Fruit fly (Drosophila melanogaster) whole organism, embryonic: ENCODE data around the gene Tre1.

Experiments used
- Abd-B ChIP-seq: fragments of 200-800 bp; sonication (Bioruptor generic); optimal IDR thresholded peaks from 2 replicates; lab custom pipeline; 2018; ENCODE audit warnings: missing biosample characterization, mild to moderate bottlenecking, missing genetic modification characterization, moderate library complexity
- Ada2b ChIP-seq: fragments of 200-800 bp; sonication (Bioruptor generic); IDR thresholded peaks from 2 replicates; pipeline ENCODE4 v1.3.6; 2022; ENCODE audit warnings: missing biosample characterization, missing genetic modification characterization
- CG10565 ChIP-seq: fragments of 200-800 bp; sonication (Bioruptor generic); optimal IDR thresholded peaks from 3 replicates; lab custom pipeline; 2016; ENCODE audit warnings: missing biosample characterization, mild to moderate bottlenecking, missing genetic modification characterization
- CG10979 ChIP-seq: fragments of 200-800 bp; sonication (Bioruptor generic); optimal IDR thresholded peaks from 2 replicates; lab custom pipeline; 2018; ENCODE audit warnings: missing biosample characterization, mild to moderate bottlenecking, missing genetic modification characterization, moderate library complexity
- CG11085 ChIP-seq: fragments of 200-800 bp; sonication (Bioruptor generic); IDR thresholded peaks from 2 replicates; pipeline ENCODE4 v1.3.6; 2022; ENCODE audit warnings: missing biosample characterization, missing genetic modification characterization
- CG11695 ChIP-seq: fragments of 200-800 bp; sonication (Bioruptor generic); IDR thresholded peaks from 3 replicates; pipeline ENCODE4 v1.3.6; 2022; ENCODE audit warnings: missing biosample characterization, missing genetic modification characterization
- CG14441 ChIP-seq: fragments of 200-800 bp; sonication (Bioruptor generic); IDR thresholded peaks from 2 replicates; pipeline ENCODE4 v1.3.6; 2022; ENCODE audit warnings: missing biosample characterization, missing genetic modification characterization
- CG15011 ChIP-seq: fragments of 200-800 bp; sonication (Bioruptor generic); optimal IDR thresholded peaks from 3 replicates; lab custom pipeline; 2018; ENCODE audit warnings: missing biosample characterization, mild to moderate bottlenecking, missing genetic modification characterization
- CG15696 ChIP-seq: fragments of 200-800 bp; sonication (Bioruptor generic); optimal IDR thresholded peaks from 2 replicates; lab custom pipeline; 2019; ENCODE audit warnings: missing biosample characterization, mild to moderate bottlenecking, missing genetic modification characterization, moderate library complexity
- CG18262 ChIP-seq: fragments of 200-800 bp; optimal IDR thresholded peaks from 3 replicates; lab custom pipeline; 2019; ENCODE audit warnings: missing biosample characterization, mild to moderate bottlenecking, missing genetic modification characterization, moderate library complexity
- CG2889 ChIP-seq: fragments of 200-800 bp; sonication (Bioruptor generic); IDR thresholded peaks from 3 replicates; pipeline ENCODE4 v1.3.6; 2022; ENCODE audit warnings: missing biosample characterization, missing genetic modification characterization
- CG31388 ChIP-seq: fragments of 200-800 bp; sonication (Bioruptor generic); optimal IDR thresholded peaks from 2 replicates; lab custom pipeline; 2016; ENCODE audit warnings: missing biosample characterization, missing genetic modification characterization
- CG33557 ChIP-seq: fragments of 200-800 bp; sonication (Bioruptor generic); optimal IDR thresholded peaks from 2 replicates; lab custom pipeline; 2019; ENCODE audit warnings: missing biosample characterization, mild to moderate bottlenecking, missing genetic modification characterization, moderate library complexity
- CG4328 ChIP-seq: fragments of 200-800 bp; sonication (Bioruptor generic); optimal IDR thresholded peaks from 3 replicates; lab custom pipeline; 2017; ENCODE audit warnings: missing biosample characterization, missing genetic modification reagents, missing genetic modification characterization
- CG6272 ChIP-seq: fragments of 200-800 bp; sonication (Bioruptor generic); IDR thresholded peaks from 2 replicates; pipeline ENCODE4 v1.3.6; 2022; ENCODE audit warnings: missing biosample characterization, missing genetic modification characterization
- CoRest ChIP-seq: fragments of 200-800 bp; sonication (Bioruptor generic); optimal IDR thresholded peaks from 3 replicates; lab custom pipeline; 2018; ENCODE audit warnings: missing biosample characterization, mild to moderate bottlenecking, missing genetic modification characterization, moderate library complexity
- HHEX ChIP-seq: fragments of 200-800 bp; sonication (Bioruptor generic); optimal IDR thresholded peaks from 3 replicates; lab custom pipeline; 2017; ENCODE audit warnings: missing biosample characterization, mild to moderate bottlenecking, missing genetic modification characterization, missing genetic modification reagents
- HLH3B ChIP-seq: fragments of 200-800 bp; sonication (Bioruptor generic); IDR thresholded peaks from 2 replicates; pipeline ENCODE4 v1.3.6; 2022; ENCODE audit warnings: missing biosample characterization, missing genetic modification characterization
- Hr51 ChIP-seq, 2 experiments: fragments of 200-800 bp; sonication (Bioruptor generic); optimal IDR thresholded peaks; 2 replicates in 1 of 2; 3 replicates in 1 of 2; lab custom pipeline; 2016 to 2018; ENCODE audit warnings: missing biosample characterization in 2 of 2, missing genetic modification characterization in 2 of 2, mild to moderate bottlenecking in 1 of 2, moderate library complexity in 1 of 2
- Hr78 ChIP-seq, 2 experiments: fragments of 200-800 bp in 1 of 2; fragments of >200 bp in 1 of 2; sonication (Bioruptor generic) in 1 of 2; optimal IDR thresholded peaks; 2 replicates each; lab custom pipeline; 2017 to 2019; ENCODE audit warnings: missing biosample characterization in 2 of 2, missing genetic modification characterization in 2 of 2, mild to moderate bottlenecking in 1 of 2, moderate library complexity in 1 of 2
- Hsf ChIP-seq: fragments of 200-800 bp; sonication (Bioruptor generic); optimal IDR thresholded peaks from 3 replicates; lab custom pipeline; 2016; ENCODE audit warnings: missing biosample characterization, missing genetic modification characterization
- Med ChIP-seq: fragments of 200-800 bp; sonication (Bioruptor generic); peaks from one replicate; lab custom pipeline; 2016; ENCODE audit warnings: missing biosample characterization, missing genetic modification characterization, mild to moderate bottlenecking, inconsistent platforms, moderate library complexity
- Mrtf ChIP-seq: fragments of 200-800 bp; sonication (Bioruptor generic); IDR thresholded peaks from 3 replicates; pipeline ENCODE4 v1.3.6; 2022; ENCODE audit warnings: missing biosample characterization, missing genetic modification characterization
- Nf-YC ChIP-seq: fragments of 200-800 bp; optimal IDR thresholded peaks from 3 replicates; lab custom pipeline; 2019; ENCODE audit warnings: missing biosample characterization, mild to moderate bottlenecking, missing genetic modification characterization, moderate library complexity
- PHDP ChIP-seq: fragments of 200-800 bp; sonication (Bioruptor generic); optimal IDR thresholded peaks from 3 replicates; lab custom pipeline; 2018; ENCODE audit warnings: missing biosample characterization, mild to moderate bottlenecking, missing genetic modification characterization, moderate library complexity
- Rx ChIP-seq: fragments of 200-800 bp; sonication (Bioruptor generic); IDR thresholded peaks from 2 replicates; pipeline ENCODE4 v1.3.6; 2022; ENCODE audit warnings: missing biosample characterization, missing genetic modification characterization
- Sin3A ChIP-seq: fragments of >200 bp; optimal IDR thresholded peaks from 2 replicates; lab custom pipeline; 2018
- Taf1 ChIP-seq: fragments of 200-800 bp; sonication (Bioruptor generic); IDR thresholded peaks from 2 replicates; pipeline ENCODE4 v1.3.6; 2022; ENCODE audit warnings: missing biosample characterization, missing genetic modification characterization
- Trl ChIP-seq, 3 experiments: fragments of >200 bp in 2 of 3; fragments of 200-800 bp in 1 of 3; sonication (Bioruptor generic) in 1 of 3; optimal IDR thresholded peaks; 2 replicates in 1 of 3; 3 replicates in 2 of 3; lab custom pipeline; 2016 to 2017; ENCODE audit warnings: missing biosample characterization in 1 of 3, missing genetic modification characterization in 1 of 3
- aop ChIP-seq: fragments of 200-800 bp; sonication (Bioruptor generic); IDR thresholded peaks from 2 replicates; pipeline ENCODE4 v1.3.6; 2022; ENCODE audit warnings: missing biosample characterization, missing genetic modification characterization
- bigmax ChIP-seq: fragments of 200-800 bp; sonication (Bioruptor generic); optimal IDR thresholded peaks from 2 replicates; lab custom pipeline; 2018; ENCODE audit warnings: missing biosample characterization, mild to moderate bottlenecking, missing genetic modification characterization
- crol ChIP-seq: fragments of 200-800 bp; sonication (Bioruptor generic); IDR thresholded peaks from 2 replicates; pipeline ENCODE4 v1.3.6; 2022; ENCODE audit warnings: missing biosample characterization, missing genetic modification characterization
- dpn ChIP-seq, 2 experiments: fragments of 200-800 bp; sonication (Bioruptor generic); optimal IDR thresholded peaks; 3 replicates each; lab custom pipeline; 2016; ENCODE audit warnings: missing biosample characterization in 2 of 2, missing genetic modification characterization in 2 of 2
- ewg ChIP-seq: fragments of 200-800 bp; sonication (Bioruptor generic); optimal IDR thresholded peaks from 3 replicates; lab custom pipeline; 2017; ENCODE audit warnings: mild to moderate bottlenecking, missing biosample characterization, missing genetic modification reagents, missing genetic modification characterization
- fru ChIP-seq: fragments of >200 bp; optimal IDR thresholded peaks from 2 replicates; lab custom pipeline; 2017
- grn ChIP-seq: fragments of 200-800 bp; sonication (Bioruptor generic); optimal IDR thresholded peaks from 3 replicates; lab custom pipeline; 2017; ENCODE audit warnings: missing biosample characterization, missing genetic modification characterization
- lov ChIP-seq, 2 experiments: fragments of 200-800 bp in 1 of 2; fragments of >200 bp in 1 of 2; sonication (Bioruptor generic) in 1 of 2; IDR thresholded peaks in 1 of 2; optimal IDR thresholded peaks in 1 of 2; 2 replicates in 1 of 2; 3 replicates in 1 of 2; pipeline versions ENCODE4 v1.3.6 to Lab custom; 2017 to 2022; ENCODE audit warnings: missing biosample characterization in 1 of 2, missing genetic modification characterization in 1 of 2
- maf-S ChIP-seq: fragments of 200-800 bp; sonication (Bioruptor generic); optimal IDR thresholded peaks from 2 replicates; lab custom pipeline; 2016; ENCODE audit warnings: missing biosample characterization, missing genetic modification characterization
- mld ChIP-seq: fragments of 200-800 bp; sonication (Bioruptor generic); IDR thresholded peaks from 3 replicates; pipeline ENCODE4 v1.3.6; 2022; ENCODE audit warnings: missing biosample characterization, missing genetic modification characterization; ENCODE audit not compliant: partially characterized antibody
- nerfin-2 ChIP-seq: fragments of 200-800 bp; sonication (Bioruptor generic); IDR thresholded peaks from 2 replicates; pipeline ENCODE4 v1.3.6; 2022; ENCODE audit warnings: missing biosample characterization, missing genetic modification characterization; ENCODE audit not compliant: partially characterized antibody
- oc ChIP-seq: fragments of 200-800 bp; sonication (Bioruptor generic); optimal IDR thresholded peaks from 2 replicates; lab custom pipeline; 2018; ENCODE audit warnings: missing biosample characterization, mild to moderate bottlenecking, missing genetic modification characterization, moderate library complexity
- onecut ChIP-seq: fragments of 200-800 bp; sonication (Bioruptor generic); IDR thresholded peaks from 2 replicates; pipeline ENCODE4 v1.3.6; 2022; ENCODE audit warnings: missing biosample characterization, missing genetic modification characterization
- org-1 ChIP-seq: fragments of 200-800 bp; sonication (Bioruptor generic); optimal IDR thresholded peaks from 2 replicates; lab custom pipeline; 2017; ENCODE audit warnings: missing biosample characterization, missing genetic modification characterization
- rib ChIP-seq: fragments of 200-800 bp; sonication (Bioruptor generic); IDR thresholded peaks from 2 replicates; pipeline ENCODE4 v1.3.6; 2022; ENCODE audit warnings: missing biosample characterization, missing genetic modification characterization
- row ChIP-seq: fragments of 200-800 bp; sonication (Bioruptor generic); IDR thresholded peaks from 3 replicates; pipeline ENCODE4 v1.3.6; 2022; ENCODE audit warnings: missing biosample characterization, missing genetic modification characterization
- sd ChIP-seq: fragments of 200-800 bp; sonication (Bioruptor generic); optimal IDR thresholded peaks from 3 replicates; lab custom pipeline; 2018; ENCODE audit warnings: missing biosample characterization, mild to moderate bottlenecking, missing genetic modification characterization, moderate library complexity
- sens-2 ChIP-seq: fragments of 200-800 bp; sonication (Bioruptor generic); IDR thresholded peaks from 2 replicates; pipeline ENCODE4 v1.3.6; 2022; ENCODE audit warnings: missing biosample characterization, missing genetic modification characterization
- ssp ChIP-seq: fragments of 200-800 bp; sonication (Bioruptor generic); IDR thresholded peaks from 2 replicates; pipeline ENCODE4 v1.3.6; 2022; ENCODE audit warnings: missing biosample characterization, missing genetic modification characterization
- stwl ChIP-seq: fragments of 200-800 bp; sonication (Bioruptor generic); optimal IDR thresholded peaks from 3 replicates; lab custom pipeline; 2018; ENCODE audit warnings: missing biosample characterization, mild to moderate bottlenecking, missing genetic modification characterization, moderate library complexity
- tna ChIP-seq: fragments of 200-800 bp; sonication (Bioruptor generic); IDR thresholded peaks from 2 replicates; pipeline ENCODE4 v1.3.6; 2022; ENCODE audit warnings: missing biosample characterization, missing genetic modification characterization; ENCODE audit not compliant: partially characterized antibody
- yki ChIP-seq: fragments of >200 bp; optimal IDR thresholded peaks from 3 replicates; lab custom pipeline; 2018
- zf30C ChIP-seq: fragments of 200-800 bp; sonication (Bioruptor generic); optimal IDR thresholded peaks from 3 replicates; lab custom pipeline; 2018; ENCODE audit warnings: missing biosample characterization, mild to moderate bottlenecking, missing genetic modification characterization

Gene Tre1

DNA sequence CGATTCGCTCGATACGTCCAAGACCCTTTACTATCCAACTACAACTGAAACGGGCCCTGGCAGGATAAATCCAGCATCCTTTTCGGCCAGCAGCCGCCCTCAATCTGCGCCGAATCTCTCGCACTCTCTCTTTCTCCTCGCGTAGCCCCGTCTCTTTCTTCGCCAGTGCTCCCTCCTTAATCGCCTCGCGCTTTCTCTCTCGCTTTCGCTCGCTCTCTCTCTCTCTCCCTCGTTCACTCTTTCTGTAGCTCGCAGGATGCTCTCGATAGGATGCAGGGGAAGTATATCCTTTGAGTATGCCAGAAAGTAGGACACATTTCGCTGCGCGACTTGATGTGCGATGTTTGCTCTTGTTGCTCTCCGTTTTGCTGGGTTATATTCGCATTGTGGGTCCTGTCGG lies 42.2 kb downstream of the Tre1 start (continued):
- TF ChIP-seq CG4328 (GFP tag; lab: Kevin White, UChicago) (no peak), Hsf (GFP tag; lab: Kevin White, UChicago) (no peak), CG11695 (no peak), CG31388 (no peak), sd (no peak), Sin3A (lab: Kevin White, UChicago) (no peak), PHDP (tag; lab: Kevin White, UChicago) (no peak), CG18262 (no peak), CoRest (tag; lab: Kevin White, UChicago) (no peak), sens-2 (GFP tag; lab: Robert Waterston, UW) (no peak), Mrtf (GFP tag; lab: Robert Waterston, UW) (no peak), fru (lab: Kevin White, UChicago) (no peak), Nf-YC (tag; lab: Kevin White, UChicago) (peak; percentile 54), Rx (GFP tag; lab: Robert Waterston, UW) (no peak), Trl (optimal IDR thresholded peaks at IDR 0.05; lab: Kevin White, UChicago) (peak; percentile 57 to 72), Trl (GFP tag; optimal IDR thresholded peaks at IDR 0.05; lab: Kevin White, UChicago) (no peak), CG10565 (no peak), ewg (GFP tag; lab: Kevin White, UChicago) (peak; percentile 91), Ada2b (no peak), crol (no peak; the same call in 1 of the 2 replicates), Hr51 (GFP tag; optimal IDR thresholded peaks at IDR 0.05; lab: Kevin White, UChicago) (peak in 1 of 2 experiments; percentile 7), bigmax (no peak), CG6272 (GFP tag; lab: Robert Waterston, UW) (no peak), maf-S (no peak), Abd-B (GFP tag; lab: Kevin White, UChicago) (no peak), oc (tag; lab: Kevin White, UChicago) (no peak), rib (GFP tag; lab: Robert Waterston, UW) (no peak), tna (no peak), CG33557 (no peak), Hr78 (GFP tag; optimal IDR thresholded peaks at IDR 0.05; lab: Kevin White, UChicago) (no peak), ssp (no peak), HLH3B (GFP tag; lab: Robert Waterston, UW) (no peak), lov (optimal IDR thresholded peaks at IDR 0.05; lab: Kevin White, UChicago) (no peak), lov (GFP tag; IDR thresholded peaks at IDR 0.05; lab: Robert Waterston, UW) (no peak), row (GFP tag; lab: Robert Waterston, UW) (no peak), stwl (tag; lab: Kevin White, UChicago) (no peak)

DNA sequence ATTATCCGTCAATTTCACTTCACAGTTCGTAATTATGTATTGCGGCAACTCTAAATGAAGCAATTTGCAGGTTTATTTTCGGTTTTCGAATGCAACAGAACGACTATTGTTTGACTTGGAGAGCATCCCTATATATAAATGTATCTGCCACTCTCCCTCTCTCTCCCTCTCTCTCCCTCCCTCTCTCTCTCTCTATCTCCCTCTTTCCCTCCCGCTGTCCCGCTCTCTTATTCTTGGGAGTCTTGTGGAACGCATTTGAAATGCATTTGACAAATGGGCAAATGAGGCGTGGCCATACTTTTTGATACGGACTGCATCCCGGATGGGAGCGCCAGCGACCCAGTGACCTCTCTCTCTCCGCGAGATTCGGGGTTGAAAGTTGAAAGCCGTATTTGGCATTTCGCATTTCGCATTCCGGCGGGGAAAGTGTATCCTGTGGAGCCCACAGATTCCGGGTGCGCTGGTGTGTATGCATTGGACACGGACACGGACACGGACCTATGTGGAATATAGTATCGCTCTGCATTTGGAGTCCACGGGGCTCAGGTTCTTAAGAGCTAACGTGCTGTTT lies 43.2 kb downstream of the Tre1 start:
- no peak for TF ChIP-seq HHEX
- TF ChIP-seq CG11085: no peak
- no peak for TF ChIP-seq zf30C (GFP tag; lab: Kevin White, UChicago)
- no peak for TF ChIP-seq mld (GFP tag; lab: Robert Waterston, UW)
- TF ChIP-seq grn (GFP tag; lab: Kevin White, UChicago): no peak
- TF ChIP-seq CG15011: no peak
- TF ChIP-seq CG15696 (tag; lab: Kevin White, UChicago): no peak
- TF ChIP-seq org-1 (GFP tag; lab: Kevin White, UChicago): no peak
- peak; percentile 56 for TF ChIP-seq Med (GFP tag; lab: Kevin White, UChicago)
- no peak for TF ChIP-seq CG2889 (GFP tag; lab: Robert Waterston, UW)
- no peak for TF ChIP-seq Taf1 (GFP tag; lab: Robert Waterston, UW)
- TF ChIP-seq Trl (optimal IDR thresholded peaks at IDR 0.05; lab: Kevin White, UChicago): peak; percentile 69 to 70
- no peak for TF ChIP-seq Trl (GFP tag; optimal IDR thresholded peaks at IDR 0.05; lab: Kevin White, UChicago)
- TF ChIP-seq aop: no peak
- no peak for TF ChIP-seq onecut (GFP tag; lab: Robert Waterston, UW)
- peak; percentile 6 for TF ChIP-seq yki
- no peak for TF ChIP-seq CG14441
- TF ChIP-seq dpn (GFP tag; optimal IDR thresholded peaks at IDR 0.05; lab: Kevin White, UChicago): no peak
- no peak for TF ChIP-seq nerfin-2 (GFP tag; lab: Robert Waterston, UW)
- no peak for TF ChIP-seq CG10979 (tag; lab: Kevin White, UChicago)
